Worm (Caenorhabditis elegans): ENCODE results near the gene F58B4.7.

ce11 chrV:10896295-10896694 lies 26.8 kb downstream of the F58B4.7 start, which contains the start of gene F32D8.13:
- no peak for TF ChIP-seq elt-1 (tag; optimal IDR thresholded peaks at IDR 0.05)
- no peak for TF ChIP-seq unc-39 (tag; optimal IDR thresholded peaks at IDR 0.05)
- TF ChIP-seq nhr-25 (tag; optimal IDR thresholded peaks at IDR 0.05), result no peak
- TF ChIP-seq nhr-12 (tag; optimal IDR thresholded peaks at IDR 0.05), result no peak
